Fruit fly (Drosophila melanogaster) whole organism: ENCODE results near the gene Gcna.

Experiments
- EcR ChIP-seq, 2 experiments: fragments of >200 bp; optimal IDR thresholded peaks; 2 replicates each; lab custom pipeline; 2017; ENCODE audit warnings: missing biosample characterization in 2 of 2, missing genetic modification characterization in 2 of 2, missing genetic modification reagents in 2 of 2
- psq ChIP-seq: fragments of >200 bp; optimal IDR thresholded peaks from 2 replicates; lab custom pipeline; 2017

- TF ChIP-seq psq (lab: Kevin White, UChicago) (no peak), EcR (GFP tag; optimal IDR thresholded peaks at IDR 0.05; lab: Kevin White, UChicago) (peak; percentile 39)
Observed at dm6 chrX:1828097-1828496, 37.5 kb downstream of the Gcna start.
